1 fruit fly cellular context compared by ENCODE assay signal in genomic region chr2L:16618929-16619328, dm6.
TF ChIP-seq lines count a peak whose summit lies in the region.

No protein-coding gene starts in this region.

TF ChIP-seq in whole organism, embryonic, 481 proteins besides CTCF, POLR2A, EP300 and RAD21 (continued from another document):
- no peak for TF ChIP-seq CG1233 (GFP tag; optimal IDR thresholded peaks at IDR 0.05; lab: Kevin White, UChicago)
- TF ChIP-seq CG11504 (tag; optimal IDR thresholded peaks at IDR 0.05; lab: Kevin White, UChicago), result peak; percentile 24
- peak; percentile 64 for TF ChIP-seq Ets65A (GFP tag; lab: Kevin White, UChicago)
- no peak for TF ChIP-seq sug (tag; optimal IDR thresholded peaks at IDR 0.05; lab: Kevin White, UChicago)
- peak; percentile 3 for TF ChIP-seq Med (GFP tag; lab: Kevin White, UChicago)
- no peak for TF ChIP-seq pros (GFP tag; optimal IDR thresholded peaks at IDR 0.05; lab: Kevin White, UChicago)
- no peak for TF ChIP-seq Fer1 (GFP tag; optimal IDR thresholded peaks at IDR 0.05; lab: Kevin White, UChicago)
- TF ChIP-seq CG14710 (tag; optimal IDR thresholded peaks at IDR 0.05; lab: Kevin White, UChicago), result peak; percentile 23
- no peak for TF ChIP-seq CG13287 (GFP tag; IDR thresholded peaks at IDR 0.05; lab: Robert Waterston, UW; ENCODE audit: partially characterized antibody)
- TF ChIP-seq Lhr (GFP tag; optimal IDR thresholded peaks at IDR 0.05; lab: Kevin White, UChicago), result no peak
- no peak for TF ChIP-seq fd3F (GFP tag; optimal IDR thresholded peaks at IDR 0.05; lab: Kevin White, UChicago)
- peak; percentile 31 for TF ChIP-seq CG18262 (tag; optimal IDR thresholded peaks at IDR 0.05; lab: Kevin White, UChicago)
